Worm (Caenorhabditis elegans) whole organism, L2 larva: ENCODE data around the gene zipt-7.2.

Source experiments
- ceh-82 ChIP-seq: fragments of 150-350 bp; optimal IDR thresholded peaks from 2 replicates; lab custom pipeline; 2014; ENCODE audit warnings: missing biosample characterization, missing genetic modification characterization
- mab-5 ChIP-seq: fragments of 150-350 bp; optimal IDR thresholded peaks from 2 replicates; lab custom pipeline; 2014; ENCODE audit warnings: missing biosample characterization, missing genetic modification characterization
- nhr-21 ChIP-seq: fragments of 150-350 bp; optimal IDR thresholded peaks from 2 replicates; lab custom pipeline; 2014; ENCODE audit warnings: missing biosample characterization, missing genetic modification characterization
- unc-39 ChIP-seq: fragments of 150-350 bp; optimal IDR thresholded peaks from 2 replicates; lab custom pipeline; 2014; ENCODE audit warnings: missing biosample characterization, missing genetic modification characterization
- unc-62 ChIP-seq: fragments of 150-350 bp; optimal IDR thresholded peaks from 2 replicates; lab custom pipeline; 2014; ENCODE audit warnings: missing biosample characterization, missing genetic modification reagents, missing genetic modification characterization

- TF ChIP-seq nhr-21: no peak
- no peak for TF ChIP-seq ceh-82
- no peak for TF ChIP-seq mab-5 (tag; lab: Kevin White, UChicago)
- TF ChIP-seq unc-62 (GFP tag; lab: Kevin White, UChicago): no peak
- TF ChIP-seq unc-39: no peak
Measured at ce11 chrX:15537362-15537761, 29.7 kb upstream of the zipt-7.2 start, which contains the start of the genes olrn-1 and C02C6.14.
